Fruit fly (Drosophila melanogaster) whole organism, prepupa: ENCODE measurements around the gene Cubn2.

Experiments
- CG10631 ChIP-seq: fragments of 200-800 bp; sonication (Bioruptor generic); optimal IDR thresholded peaks from 2 replicates; lab custom pipeline; 2016; ENCODE audit warnings: missing biosample characterization, missing genetic modification characterization
- CG1621 ChIP-seq: fragments of 200-800 bp; sonication (Bioruptor generic); optimal IDR thresholded peaks from 3 replicates; lab custom pipeline; 2018; ENCODE audit warnings: missing biosample characterization, mild to moderate bottlenecking, missing genetic modification characterization
- CG3032 ChIP-seq: fragments of 200-800 bp; optimal IDR thresholded peaks from 2 replicates; lab custom pipeline; 2019; ENCODE audit warnings: missing biosample characterization, mild to moderate bottlenecking, missing genetic modification characterization, moderate library complexity
- CG31627 ChIP-seq: fragments of 200-800 bp; sonication (Bioruptor generic); optimal IDR thresholded peaks from 3 replicates; lab custom pipeline; 2016; ENCODE audit warnings: missing biosample characterization, missing genetic modification characterization
- CG32006 ChIP-seq: fragments of 200-800 bp; sonication (Bioruptor generic); optimal IDR thresholded peaks from 3 replicates; lab custom pipeline; 2017; ENCODE audit warnings: missing biosample characterization, mild to moderate bottlenecking, missing genetic modification characterization
- CG6792 ChIP-seq: fragments of 200-800 bp; sonication (Bioruptor generic); optimal IDR thresholded peaks from 3 replicates; lab custom pipeline; 2016; ENCODE audit warnings: missing biosample characterization, missing genetic modification characterization
- CG6854 ChIP-seq: fragments of 200-800 bp; sonication (Bioruptor generic); optimal IDR thresholded peaks from 2 replicates; lab custom pipeline; 2017; ENCODE audit warnings: missing biosample characterization, mild to moderate bottlenecking, missing genetic modification characterization
- CG9139 ChIP-seq: fragments of 200-800 bp; sonication (Bioruptor generic); optimal IDR thresholded peaks from 3 replicates; lab custom pipeline; 2017; ENCODE audit warnings: missing biosample characterization, mild to moderate bottlenecking, missing genetic modification characterization
- dsx ChIP-seq: fragments of 200-800 bp; optimal IDR thresholded peaks from 3 replicates; lab custom pipeline; 2019; ENCODE audit warnings: missing biosample characterization, mild to moderate bottlenecking, missing genetic modification characterization, moderate library complexity; ENCODE audit not compliant: poor library complexity, severe bottlenecking
- net ChIP-seq: fragments of 200-800 bp; sonication (Bioruptor generic); optimal IDR thresholded peaks from 3 replicates; lab custom pipeline; 2016; ENCODE audit warnings: missing biosample characterization, missing genetic modification characterization

dm6 chr3L:11862266-11862665 is 47.7 kb upstream of the Cubn2 start:
- TF ChIP-seq CG31627 (GFP tag; lab: Kevin White, UChicago) (no peak), CG10631 (GFP tag; lab: Kevin White, UChicago) (no peak), dsx (GFP tag; lab: Kevin White, UChicago) (no peak), CG6792 (GFP tag; lab: Kevin White, UChicago) (no peak), CG1621 (tag; lab: Kevin White, UChicago) (no peak), CG32006 (GFP tag; lab: Kevin White, UChicago) (no peak), CG6854 (GFP tag; lab: Kevin White, UChicago) (no peak), net (no peak), CG3032 (tag; lab: Kevin White, UChicago) (no peak), CG9139 (GFP tag; lab: Kevin White, UChicago) (no peak)
